Fruit fly (Drosophila melanogaster) whole organism, prepupa: Measurements from ENCODE around the gene Rab9Db.

Experiments
- CG11294 ChIP-seq: fragments of 200-800 bp; sonication (Bioruptor generic); IDR thresholded peaks from 2 replicates; pipeline ENCODE4 v1.3.6; 2022; ENCODE audit warnings: missing biosample characterization, missing genetic modification characterization
- CG16779 ChIP-seq: fragments of 200-800 bp; sonication (Bioruptor generic); optimal IDR thresholded peaks from 3 replicates; lab custom pipeline; 2017; ENCODE audit warnings: missing biosample characterization, mild to moderate bottlenecking, missing genetic modification characterization
- CG8119 ChIP-seq: fragments of 200-800 bp; sonication (Bioruptor generic); IDR thresholded peaks from 3 replicates; pipeline ENCODE4 v1.3.6; 2022; ENCODE audit warnings: missing biosample characterization, missing genetic modification characterization
- CG8319 ChIP-seq: fragments of 200-800 bp; sonication (Bioruptor generic); optimal IDR thresholded peaks from 3 replicates; lab custom pipeline; 2016; ENCODE audit warnings: missing biosample characterization, missing genetic modification characterization
- Lpt ChIP-seq: fragments of 200-800 bp; sonication (Bioruptor generic); optimal IDR thresholded peaks from 3 replicates; lab custom pipeline; 2016; ENCODE audit warnings: missing biosample characterization, missing genetic modification characterization
- OdsH ChIP-seq: fragments of 200-800 bp; sonication (Bioruptor generic); optimal IDR thresholded peaks from 3 replicates; lab custom pipeline; 2016; ENCODE audit warnings: missing biosample characterization, missing genetic modification characterization
- dac ChIP-seq: fragments of 200-800 bp; sonication (Bioruptor generic); optimal IDR thresholded peaks from 2 replicates; lab custom pipeline; 2017; ENCODE audit warnings: missing biosample characterization, mild to moderate bottlenecking, missing genetic modification characterization

- no peak for TF ChIP-seq CG11294
- TF ChIP-seq Lpt (GFP tag; lab: Kevin White, UChicago) = no peak
- TF ChIP-seq CG8119 (GFP tag; lab: Robert Waterston, UW) = no peak
- peak; percentile 31 for TF ChIP-seq OdsH (GFP tag; lab: Kevin White, UChicago)
- no peak for TF ChIP-seq CG8319 (GFP tag; lab: Kevin White, UChicago)
- TF ChIP-seq CG16779 = no peak
- TF ChIP-seq dac = no peak
Measured at dm6 chrX:10580459-10581103, 42.4 kb downstream of the Rab9Db start.
